Worm (Caenorhabditis elegans) whole organism, L4/young adult: ENCODE measurements around the gene E02C12.19.

Experiments
- W03F9.2 ChIP-seq: fragments of 150-350 bp; optimal IDR thresholded peaks from 2 replicates; lab custom pipeline; 2014; ENCODE audit warnings: missing biosample characterization, missing genetic modification characterization
- dao-5 ChIP-seq: sonication (generic microtip); optimal IDR thresholded peaks from 2 replicates; lab custom pipeline; 2016; ENCODE audit warnings: missing genotype, missing genetic modification characterization, moderate library complexity, missing compliant biosample characterization
- him-1 ChIP-seq: sonication (generic microtip); optimal IDR thresholded peaks from 2 replicates; lab custom pipeline; 2016; ENCODE audit warnings: missing genotype, missing genetic modification reagents, missing genetic modification characterization, missing compliant biosample characterization

DNA sequence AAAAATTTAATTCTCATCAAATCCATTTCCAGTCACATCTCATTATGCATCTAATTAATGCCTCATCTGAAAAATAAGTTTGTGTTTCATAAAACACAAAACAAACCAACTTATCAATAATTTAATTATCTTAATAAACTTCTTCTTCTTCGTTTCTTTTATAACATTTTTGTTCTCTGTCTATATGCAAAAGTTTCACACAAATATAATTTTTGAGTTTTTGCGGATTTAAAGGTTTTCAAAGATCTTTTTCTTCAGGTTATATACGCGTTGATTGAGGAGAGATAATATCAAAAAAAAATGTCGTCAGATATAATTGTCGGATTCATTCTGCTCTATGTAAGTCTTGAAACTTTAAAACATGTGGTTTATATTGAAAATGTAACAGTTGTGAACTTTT is 26.6 kb downstream of the E02C12.19 start, which contains the start of gene srx-47:
- TF ChIP-seq dao-5: no peak
- TF ChIP-seq W03F9.2: no peak
- no peak for TF ChIP-seq him-1
